Fruit fly (Drosophila melanogaster) whole organism, pupa: ENCODE measurements around the gene Sec10.
A peak's percentile ranks its signal among the peaks of the same experiment; 100 is the strongest.

Experiments used
- CG13204 ChIP-seq: fragments of 200-800 bp; sonication (Bioruptor generic); optimal IDR thresholded peaks from 2 replicates; lab custom pipeline; 2018; ENCODE audit warnings: missing biosample characterization, mild to moderate bottlenecking, missing genetic modification characterization, moderate library complexity
- CG15710 ChIP-seq: fragments of 200-800 bp; sonication (Bioruptor generic); optimal IDR thresholded peaks from 2 replicates; lab custom pipeline; 2018; ENCODE audit warnings: missing biosample characterization, mild to moderate bottlenecking, missing genetic modification characterization, moderate library complexity
- CG17806 ChIP-seq: fragments of 200-800 bp; sonication (Bioruptor generic); optimal IDR thresholded peaks from 2 replicates; lab custom pipeline; 2018; ENCODE audit warnings: missing biosample characterization, mild to moderate bottlenecking, missing genetic modification characterization, moderate library complexity
- CG32121 ChIP-seq: fragments of 200-800 bp; sonication (Bioruptor generic); IDR thresholded peaks from 2 replicates; pipeline ENCODE4 v1.3.6; 2022; ENCODE audit warnings: missing biosample characterization, missing genetic modification characterization
- CG4496 ChIP-seq: fragments of 200-800 bp; sonication (Bioruptor generic); IDR thresholded peaks from 3 replicates; pipeline ENCODE4 v1.3.6; 2022; ENCODE audit warnings: missing biosample characterization, missing genetic modification characterization
- CG9948 ChIP-seq: fragments of 200-800 bp; sonication (Bioruptor generic); optimal IDR thresholded peaks from 2 replicates; lab custom pipeline; 2018; ENCODE audit warnings: missing biosample characterization, mild to moderate bottlenecking, missing genetic modification characterization, moderate library complexity
- EcR ChIP-seq: fragments of 200-800 bp; sonication (Bioruptor generic); optimal IDR thresholded peaks from 3 replicates; lab custom pipeline; 2019; ENCODE audit warnings: missing biosample characterization, missing genetic modification characterization, mild to moderate bottlenecking, moderate library complexity, missing genetic modification reagents
- Ets98B ChIP-seq: fragments of 200-800 bp; sonication (Bioruptor generic); IDR thresholded peaks from 2 replicates; pipeline ENCODE4 v1.3.6; 2022; ENCODE audit warnings: missing biosample characterization, missing genetic modification characterization
- Pif1A ChIP-seq: fragments of 200-800 bp; sonication (Bioruptor generic); optimal IDR thresholded peaks from 3 replicates; lab custom pipeline; 2016; ENCODE audit warnings: missing biosample characterization, missing genetic modification characterization
- Pif1B ChIP-seq: fragments of 200-800 bp; sonication (Bioruptor generic); optimal IDR thresholded peaks from 3 replicates; lab custom pipeline; 2016; ENCODE audit warnings: missing biosample characterization, missing genetic modification characterization
- fd96Ca ChIP-seq: fragments of 200-800 bp; sonication (Bioruptor generic); IDR thresholded peaks from 3 replicates; pipeline ENCODE4 v1.3.6; 2022; ENCODE audit warnings: missing biosample characterization, missing genetic modification characterization
- gl ChIP-seq: fragments of 200-800 bp; sonication (Bioruptor generic); optimal IDR thresholded peaks from 2 replicates; lab custom pipeline; 2018; ENCODE audit warnings: missing biosample characterization, mild to moderate bottlenecking, missing genetic modification characterization
- rn ChIP-seq: fragments of 200-800 bp; sonication (Bioruptor generic); IDR thresholded peaks from 2 replicates; pipeline ENCODE4 v1.3.6; 2022; ENCODE audit warnings: missing biosample characterization, missing genetic modification characterization

dm6 chr3R:24112320-24113069 is 22.1 kb upstream of the Sec10 start, which contains the start of gene CG13605:
- TF ChIP-seq gl (tag; lab: Kevin White, UChicago) (no peak), fd96Ca (GFP tag; lab: Robert Waterston, UW) (peak; percentile 66), Pif1B (GFP tag; lab: Kevin White, UChicago) (peak; percentile 79), EcR (no peak), CG17806 (tag; lab: Kevin White, UChicago) (peak; percentile 54), CG4496 (peak; percentile 86), rn (no peak), Ets98B (GFP tag; lab: Robert Waterston, UW) (peak; percentile 82), CG32121 (GFP tag; lab: Robert Waterston, UW) (peak; percentile 77), CG13204 (GFP tag; lab: Kevin White, UChicago) (no peak), CG15710 (tag; lab: Kevin White, UChicago) (peak; percentile 39), CG9948 (tag; lab: Kevin White, UChicago) (peak; percentile 24), Pif1A (peak; percentile 62)
